Worm (Caenorhabditis elegans) whole organism, late embryonic: ENCODE data around the gene F58D2.2.

ENCODE experiments used
- ama-1 ChIP-seq: fragments of 150-350 bp; optimal IDR thresholded peaks from 2 replicates; lab custom pipeline; 2014
- dmd-4 ChIP-seq: sonication (generic microtip); optimal IDR thresholded peaks from 2 replicates; lab custom pipeline; 2016; ENCODE audit warnings: borderline replicate concordance, missing genetic modification characterization, missing compliant biosample characterization
- hlh-6 ChIP-seq: sonication (generic microtip); optimal IDR thresholded peaks from 2 replicates; lab custom pipeline; 2016; ENCODE audit warnings: missing genotype, missing genetic modification characterization, missing compliant biosample characterization
- lin-11 ChIP-seq: fragments of 200-800 bp; sonication (Bioruptor generic); optimal IDR thresholded peaks from 2 replicates; lab custom pipeline; 2018; ENCODE audit warnings: mild to moderate bottlenecking, missing genetic modification characterization, missing compliant biosample characterization
- nfya-1 ChIP-seq: sonication (generic microtip); optimal IDR thresholded peaks from 2 replicates; lab custom pipeline; 2017; ENCODE audit warnings: missing genetic modification characterization, mild to moderate bottlenecking, missing compliant biosample characterization, antibody characterized with exemption, moderate library complexity
- nhr-232 ChIP-seq: sonication (generic microtip); optimal IDR thresholded peaks from 2 replicates; lab custom pipeline; 2016; ENCODE audit warnings: missing genetic modification characterization, missing compliant biosample characterization
- pha-4 ChIP-seq: fragments of 150-350 bp; optimal IDR thresholded peaks from 2 replicates; lab custom pipeline; 2018; ENCODE audit warnings: missing biosample characterization, missing genetic modification reagents, missing genetic modification characterization
- pros-1 ChIP-seq: fragments of 150-350 bp; optimal IDR thresholded peaks from 2 replicates; lab custom pipeline; 2014; ENCODE audit warnings: missing biosample characterization, missing genetic modification reagents, missing genetic modification characterization
- sox-2 ChIP-seq: fragments of 200-800 bp; sonication (Bioruptor generic); IDR thresholded peaks from 2 replicates; pipeline ENCODE4 v1.3.6; 2022; ENCODE audit warnings: missing genetic modification reagents, missing genetic modification characterization, missing compliant biosample characterization
- tbx-2 ChIP-seq: sonication (generic microtip); optimal IDR thresholded peaks from 2 replicates; lab custom pipeline; 2016; ENCODE audit warnings: missing genetic modification characterization, missing compliant biosample characterization
- ttx-3 ChIP-seq: sonication (generic microtip); optimal IDR thresholded peaks from 2 replicates; lab custom pipeline; 2016; ENCODE audit warnings: missing genetic modification reagents, missing genetic modification characterization, missing compliant biosample characterization
- unc-42 ChIP-seq: sonication (generic microtip); optimal IDR thresholded peaks from 2 replicates; lab custom pipeline; 2016; ENCODE audit warnings: missing genotype, missing genetic modification characterization, missing compliant biosample characterization
- ztf-16 ChIP-seq: sonication (generic microtip); optimal IDR thresholded peaks from 2 replicates; lab custom pipeline; 2017; ENCODE audit warnings: missing genetic modification characterization, missing compliant biosample characterization

DNA sequence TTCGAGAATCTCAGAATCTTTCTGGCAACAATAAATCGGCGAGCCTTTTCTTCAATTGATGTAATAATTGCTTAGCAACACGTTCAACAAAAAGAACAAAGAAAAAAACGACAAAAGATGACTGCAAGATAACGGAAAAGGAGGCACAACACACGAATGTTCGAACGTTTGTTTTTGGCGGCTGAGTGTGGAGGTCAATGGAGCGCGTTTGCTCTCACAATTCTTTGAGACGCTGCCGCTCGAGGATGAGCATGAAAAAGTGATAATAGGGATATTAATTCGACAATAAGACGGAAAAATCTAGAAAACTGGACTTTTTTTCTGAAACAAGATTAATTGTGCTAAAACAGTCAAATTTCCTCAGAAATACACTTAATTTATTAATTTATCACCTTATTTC, 16.3 kb downstream of the F58D2.2 start:
- TF ChIP-seq pros-1 (tag; lab: Kevin White, UChicago) = no peak
- TF ChIP-seq ttx-3 (tag; lab: Kevin White, UChicago) = no peak
- TF ChIP-seq pha-4 (tag; lab: Kevin White, UChicago) = no peak
- no peak for TF ChIP-seq tbx-2 (tag; lab: Kevin White, UChicago)
- no peak for TF ChIP-seq ama-1 (lab: Kevin White, UChicago)
- TF ChIP-seq sox-2 (GFP tag; lab: Robert Waterston, UW) = no peak
- TF ChIP-seq nfya-1 (tag; lab: Kevin White, UChicago) = no peak
- no peak for TF ChIP-seq lin-11 (tag; lab: Kevin White, UChicago)
- TF ChIP-seq dmd-4 = no peak
- TF ChIP-seq ztf-16 = no peak
- no peak for TF ChIP-seq unc-42 (tag; lab: Kevin White, UChicago)
- TF ChIP-seq nhr-232 = no peak
- no peak for TF ChIP-seq hlh-6 (tag; lab: Kevin White, UChicago)
